Fruit fly (Drosophila melanogaster): Measurements from ENCODE around the gene Prosalpha2.

Prosalpha2 gene

DNA sequence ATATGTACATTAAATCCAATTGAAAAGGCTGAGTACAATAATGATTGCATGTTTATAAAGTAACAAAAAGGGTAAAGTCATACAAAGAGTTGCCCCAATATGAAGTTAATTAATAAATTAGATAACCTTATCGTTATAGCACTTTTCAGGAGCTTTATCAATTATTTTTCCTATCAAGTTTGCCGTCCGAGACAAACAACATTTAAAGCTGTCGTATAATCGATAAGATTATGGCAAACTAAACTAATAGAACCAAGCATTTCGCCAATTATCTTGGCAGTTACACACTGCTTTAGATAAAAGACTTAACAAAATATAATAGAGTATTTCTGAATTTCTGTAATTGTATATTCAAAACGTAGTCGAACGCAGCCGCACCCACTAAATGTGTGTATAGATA is 26.0 kb upstream of the Prosalpha2 start (continued):
- TF ChIP-seq CG34376 (GFP tag; optimal IDR thresholded peaks at IDR 0.05) = peak; percentile 54
- no peak for TF ChIP-seq CG3407 (GFP tag; optimal IDR thresholded peaks at IDR 0.05)
- TF ChIP-seq sens (GFP tag) = peak; percentile 49
- no peak for TF ChIP-seq CG5180 (GFP tag; optimal IDR thresholded peaks at IDR 0.05)

DNA sequence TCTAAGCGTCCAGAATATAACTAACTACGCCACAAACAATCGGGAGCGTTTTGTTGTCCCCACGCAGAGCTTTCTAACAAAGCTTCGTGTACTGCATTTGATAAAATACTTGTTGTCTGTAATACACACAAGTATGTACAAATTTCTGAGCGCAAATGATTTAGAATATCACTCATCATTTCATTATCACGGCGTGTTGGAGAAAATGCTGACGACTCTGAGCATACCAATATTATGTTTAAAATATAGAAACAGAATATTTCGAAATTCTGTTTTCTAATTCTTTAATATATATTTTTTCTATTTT is 25.2 kb upstream of the Prosalpha2 start, which contains the start of gene Cyp9f2:
Gene Cyp9f2, minus strand, starts transcription at position 101 of the 307 bp plus-strand sequence.
- TF ChIP-seq HLH54F (GFP tag; optimal IDR thresholded peaks at IDR 0.05) (no peak), repo (GFP tag; optimal IDR thresholded peaks at IDR 0.05) (no peak), CG16813 (GFP tag; IDR thresholded peaks at IDR 0.05; ENCODE audit: partially characterized antibody) (no peak), esg (GFP tag; conservative IDR thresholded peaks at IDR 0.05) (no peak), bbx (GFP tag; IDR thresholded peaks at IDR 0.05; ENCODE audit: partially characterized antibody) (0 out of 2 replicates have a peak, but pooled peaks have one; percentile 8)

DNA sequence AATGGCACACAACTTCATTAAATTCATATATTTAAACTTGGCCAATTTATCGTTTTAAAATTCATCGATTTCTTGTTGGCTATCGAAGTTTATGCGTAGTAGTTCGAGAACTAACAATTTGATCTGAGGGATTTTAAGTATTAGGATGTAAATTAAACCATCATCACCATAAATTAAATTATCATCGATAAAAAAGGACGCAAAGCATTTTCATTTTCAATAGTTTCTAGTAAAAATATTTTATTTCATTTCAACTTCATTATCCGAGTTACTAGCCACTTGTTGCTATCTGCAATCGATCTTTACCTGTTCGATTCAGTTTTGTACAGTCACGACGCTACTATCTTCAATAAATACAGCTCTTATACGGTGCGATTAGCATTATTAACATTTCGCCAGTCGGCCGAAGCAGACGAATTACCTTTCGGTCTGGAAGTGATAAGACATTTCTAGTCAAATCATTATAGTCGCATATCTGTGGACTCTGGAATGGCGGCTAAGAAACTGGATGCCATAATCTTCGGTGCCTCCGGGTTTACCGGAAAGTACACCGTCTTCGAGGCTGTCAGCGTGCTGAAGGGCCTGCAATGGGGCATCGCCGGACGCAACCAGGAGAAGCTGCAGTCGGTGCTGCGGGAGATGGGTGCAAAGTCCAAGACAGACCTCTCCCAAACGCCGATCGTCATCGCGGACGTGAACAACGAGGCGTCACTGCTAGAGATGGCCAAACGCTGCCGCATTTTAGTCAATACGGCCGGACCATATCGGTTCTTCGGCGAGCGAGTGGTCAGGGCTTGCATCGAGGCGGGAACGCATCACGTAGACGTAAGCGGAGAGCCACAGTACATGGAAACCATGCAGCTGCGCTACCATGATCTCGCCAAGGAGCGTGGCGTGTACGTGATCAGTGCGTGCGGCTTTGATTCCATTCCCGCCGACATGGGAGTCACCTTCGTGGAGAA is 24.6 kb upstream of the Prosalpha2 start, which contains the start of gene CG5167:
Gene CG5167, plus strand, starts transcription at position 298 of the 962 bp plus-strand sequence.
- TF ChIP-seq Dfd (GFP tag; optimal IDR thresholded peaks at IDR 0.05) = no peak
- TF ChIP-seq Xrp1 (GFP tag; IDR thresholded peaks at IDR 0.05) = peak; percentile 49
- TF ChIP-seq Med (GFP tag) = peak; percentile 55
- TF ChIP-seq ind (GFP tag; optimal IDR thresholded peaks at IDR 0.05) = peak; percentile 27
- TF ChIP-seq fd96Cb (tag; optimal IDR thresholded peaks at IDR 0.05) = peak; percentile 9
- no peak for TF ChIP-seq ab (GFP tag; optimal IDR thresholded peaks at IDR 0.05)
- peak; percentile 51 for TF ChIP-seq D19A (tag; optimal IDR thresholded peaks at IDR 0.05)
- TF ChIP-seq Camta (GFP tag; optimal IDR thresholded peaks at IDR 0.05) = peak; percentile 32
- TF ChIP-seq sqz (GFP tag; optimal IDR thresholded peaks at IDR 0.05) = peak; percentile 2
- TF ChIP-seq Hr51 (GFP tag; optimal IDR thresholded peaks at IDR 0.05) = peak in 1 of 2 experiments; percentile 48
- TF ChIP-seq grau (tag; optimal IDR thresholded peaks at IDR 0.05) = peak; percentile 56
- no peak; the same call in 1 of the 2 replicates for TF ChIP-seq chm (GFP tag; IDR thresholded peaks at IDR 0.05)
- 0 out of 3 replicates have a peak, but pooled peaks have one; percentile 30 for TF ChIP-seq CG34422 (GFP tag; IDR thresholded peaks at IDR 0.05)
- TF ChIP-seq CHES-1-like (GFP tag; optimal IDR thresholded peaks at IDR 0.05) = no peak
- peak; percentile 7 for TF ChIP-seq CG2202 (tag; optimal IDR thresholded peaks at IDR 0.05)
- peak; percentile 25 for TF ChIP-seq CG10147 (GFP tag; optimal IDR thresholded peaks at IDR 0.05)
- peak; percentile 5 for TF ChIP-seq pzg (GFP tag; optimal IDR thresholded peaks at IDR 0.05)
- peak; percentile 63 for TF ChIP-seq BtbVII (GFP tag; optimal IDR thresholded peaks at IDR 0.05)
- no peak for TF ChIP-seq ro (GFP tag; IDR thresholded peaks at IDR 0.05)
- TF ChIP-seq wek (GFP tag; optimal IDR thresholded peaks at IDR 0.05) = no peak
- TF ChIP-seq inv (GFP tag; IDR thresholded peaks at IDR 0.05; ENCODE audit: partially characterized antibody) = no peak
- TF ChIP-seq phol (tag; optimal IDR thresholded peaks at IDR 0.05) = peak; percentile 48
- peak; percentile 8 for TF ChIP-seq Nf-YC (tag; optimal IDR thresholded peaks at IDR 0.05)
- TF ChIP-seq CG13287 (GFP tag; IDR thresholded peaks at IDR 0.05; ENCODE audit: partially characterized antibody) = peak; percentile 52; the same call in 1 of the 2 replicates
- no peak for TF ChIP-seq pfk (GFP tag; optimal IDR thresholded peaks at IDR 0.05)
- no peak for TF ChIP-seq Sin3A (optimal IDR thresholded peaks at IDR 0.05)
- peak; percentile 13 for TF ChIP-seq CG13894 (tag; optimal IDR thresholded peaks at IDR 0.05)
- no peak for TF ChIP-seq Ptx1 (GFP tag; IDR thresholded peaks at IDR 0.05)
- TF ChIP-seq CG8388 (GFP tag; optimal IDR thresholded peaks at IDR 0.05) = peak; percentile 24
- peak; percentile 18 for TF ChIP-seq tin (GFP tag; optimal IDR thresholded peaks at IDR 0.05)
- no peak for TF ChIP-seq CG12299 (tag; optimal IDR thresholded peaks at IDR 0.05)
- TF ChIP-seq CG18262 (tag; optimal IDR thresholded peaks at IDR 0.05) = peak; percentile 58
- TF ChIP-seq sens (GFP tag) = peak; percentile 89
- peak; percentile 35 for TF ChIP-seq Chrac-16 (GFP tag; optimal IDR thresholded peaks at IDR 0.05)
- peak; percentile 53; the same call in 1 of the 3 replicates for TF ChIP-seq Doc3 (GFP tag; IDR thresholded peaks at IDR 0.05; ENCODE audit: partially characterized antibody)
- TF ChIP-seq tll (GFP tag; optimal IDR thresholded peaks at IDR 0.05) = no peak

Data from whole organism, embryonic.